Worm (Caenorhabditis elegans) whole organism, L2 larva: Measurements from ENCODE around the gene C35A5.6.

ENCODE experiments used
- C34F6.9 ChIP-seq: fragments of 150-350 bp; optimal IDR thresholded peaks from 2 replicates; lab custom pipeline; 2014; ENCODE audit warnings: missing biosample characterization, missing genetic modification characterization
- F13H6.1 ChIP-seq: sonication (generic microtip); optimal IDR thresholded peaks from 2 replicates; lab custom pipeline; 2016; ENCODE audit warnings: missing genetic modification characterization, missing compliant biosample characterization
- R02D3.7 ChIP-seq: fragments of 150-350 bp; optimal IDR thresholded peaks from 2 replicates; lab custom pipeline; 2014; ENCODE audit warnings: missing biosample characterization, missing genetic modification characterization
- Y55F3AM.14 ChIP-seq: fragments of 200-800 bp; sonication (Bioruptor generic); optimal IDR thresholded peaks from 2 replicates; lab custom pipeline; 2018; ENCODE audit warnings: mild to moderate bottlenecking, missing genetic modification characterization, missing compliant biosample characterization
- ZK546.5 ChIP-seq: sonication (generic microtip); optimal IDR thresholded peaks from 2 replicates; lab custom pipeline; 2017; ENCODE audit warnings: missing biosample characterization, missing genetic modification characterization
- alr-1 ChIP-seq: fragments of 150-350 bp; optimal IDR thresholded peaks from 2 replicates; lab custom pipeline; 2014; ENCODE audit warnings: missing biosample characterization, missing genetic modification characterization
- aly-2 ChIP-seq: fragments of 150-350 bp; optimal IDR thresholded peaks from 2 replicates; lab custom pipeline; 2014; ENCODE audit warnings: missing biosample characterization, missing genetic modification characterization
- ama-1 ChIP-seq: fragments of 150-350 bp; optimal IDR thresholded peaks from 2 replicates; lab custom pipeline; 2018; ENCODE audit warnings: inconsistent platforms
- blmp-1 ChIP-seq: sonication (generic microtip); optimal IDR thresholded peaks from 2 replicates; lab custom pipeline; 2017; ENCODE audit warnings: missing genetic modification characterization, mild to moderate bottlenecking, missing compliant biosample characterization, antibody characterized with exemption, moderate library complexity; ENCODE audit not compliant: insufficient read depth
- ceh-16 ChIP-seq: fragments of 150-350 bp; optimal IDR thresholded peaks from 2 replicates; lab custom pipeline; 2014; ENCODE audit warnings: missing biosample characterization, missing genetic modification characterization
- ceh-82 ChIP-seq: fragments of 150-350 bp; optimal IDR thresholded peaks from 2 replicates; lab custom pipeline; 2014; ENCODE audit warnings: missing biosample characterization, missing genetic modification characterization
- crh-2 ChIP-seq: sonication (generic microtip); optimal IDR thresholded peaks from 2 replicates; lab custom pipeline; 2017; ENCODE audit warnings: missing biosample characterization, missing genetic modification characterization
- dmd-4 ChIP-seq: sonication (generic microtip); optimal IDR thresholded peaks from 2 replicates; lab custom pipeline; 2017; ENCODE audit warnings: missing biosample characterization, missing genetic modification characterization
- egl-27 ChIP-seq: sonication (generic microtip); optimal IDR thresholded peaks from 3 replicates; lab custom pipeline; 2017; ENCODE audit warnings: missing biosample characterization, missing genetic modification reagents, missing genetic modification characterization
- elt-1 ChIP-seq: fragments of 150-350 bp; optimal IDR thresholded peaks from 2 replicates; lab custom pipeline; 2014; ENCODE audit warnings: missing biosample characterization, missing genetic modification characterization
- elt-3 ChIP-seq: sonication (generic microtip); optimal IDR thresholded peaks from 2 replicates; lab custom pipeline; 2017; ENCODE audit warnings: missing biosample characterization, missing genetic modification characterization
- fos-1 ChIP-seq: fragments of 150-350 bp; optimal IDR thresholded peaks from 2 replicates; lab custom pipeline; 2014; ENCODE audit warnings: missing biosample characterization, missing genetic modification characterization
- gmeb-1 ChIP-seq: fragments of 150-350 bp; optimal IDR thresholded peaks from 2 replicates; lab custom pipeline; 2014; ENCODE audit warnings: missing biosample characterization, missing genetic modification characterization
- lin-11 ChIP-seq: fragments of 150-350 bp; sonication (generic microtip); optimal IDR thresholded peaks from 2 replicates; lab custom pipeline; 2014; ENCODE audit warnings: missing biosample characterization, missing genetic modification characterization, inconsistent platforms, mixed read lengths
- lin-13 ChIP-seq: fragments of 150-350 bp; optimal IDR thresholded peaks from 2 replicates; lab custom pipeline; 2014; ENCODE audit warnings: missing biosample characterization, missing genetic modification reagents, missing genetic modification characterization
- lin-39 ChIP-seq: fragments of 150-350 bp; optimal IDR thresholded peaks from 2 replicates; lab custom pipeline; 2014; ENCODE audit warnings: missing biosample characterization, missing genetic modification reagents, missing genetic modification characterization
- lsy-2 ChIP-seq, 2 experiments: fragments of 150-350 bp in 1 of 2; sonication (generic microtip) in 1 of 2; optimal IDR thresholded peaks; 2 replicates each; lab custom pipeline; 2014 to 2017; ENCODE audit warnings: missing biosample characterization in 2 of 2, missing genetic modification characterization in 2 of 2
- mab-5 ChIP-seq: fragments of 150-350 bp; optimal IDR thresholded peaks from 2 replicates; lab custom pipeline; 2014; ENCODE audit warnings: missing biosample characterization, missing genetic modification characterization
- mbf-1 ChIP-seq: sonication (generic microtip); optimal IDR thresholded peaks from 2 replicates; lab custom pipeline; 2017; ENCODE audit warnings: missing biosample characterization, missing genetic modification characterization
- mdl-1 ChIP-seq, 2 experiments: fragments of 150-350 bp in 1 of 2; sonication (generic microtip) in 1 of 2; optimal IDR thresholded peaks; 2 replicates each; lab custom pipeline; 2017; ENCODE audit warnings: missing biosample characterization in 2 of 2, missing genetic modification characterization in 2 of 2
- nhr-10 ChIP-seq: sonication (generic microtip); optimal IDR thresholded peaks from 2 replicates; lab custom pipeline; 2017; ENCODE audit warnings: missing biosample characterization, missing genetic modification characterization
- nhr-11 ChIP-seq: fragments of 150-350 bp; optimal IDR thresholded peaks from 2 replicates; lab custom pipeline; 2014; ENCODE audit warnings: missing biosample characterization, missing genetic modification characterization
- nhr-12 ChIP-seq: fragments of 150-350 bp; optimal IDR thresholded peaks from 2 replicates; lab custom pipeline; 2014; ENCODE audit warnings: missing biosample characterization, missing genetic modification characterization
- nhr-129 ChIP-seq: fragments of 150-350 bp; optimal IDR thresholded peaks from 2 replicates; lab custom pipeline; 2014; ENCODE audit warnings: missing biosample characterization, missing genetic modification characterization
- nhr-21 ChIP-seq: fragments of 150-350 bp; optimal IDR thresholded peaks from 2 replicates; lab custom pipeline; 2014; ENCODE audit warnings: missing biosample characterization, missing genetic modification characterization
- nhr-23 ChIP-seq: fragments of 150-350 bp; optimal IDR thresholded peaks from 2 replicates; lab custom pipeline; 2014; ENCODE audit warnings: missing biosample characterization, missing genetic modification reagents, missing genetic modification characterization
- nhr-237 ChIP-seq: fragments of 150-350 bp; optimal IDR thresholded peaks from 2 replicates; lab custom pipeline; 2014; ENCODE audit warnings: missing biosample characterization, missing genetic modification characterization
- nhr-25 ChIP-seq: fragments of 150-350 bp; sonication (generic microtip); optimal IDR thresholded peaks from 3 replicates; lab custom pipeline; 2014; ENCODE audit warnings: missing biosample characterization, missing genetic modification characterization
- nhr-6 ChIP-seq: fragments of 150-350 bp; optimal IDR thresholded peaks from 2 replicates; lab custom pipeline; 2014; ENCODE audit warnings: missing biosample characterization, missing genetic modification characterization
- nhr-77 ChIP-seq: fragments of 150-350 bp; optimal IDR thresholded peaks from 2 replicates; lab custom pipeline; 2014; ENCODE audit warnings: missing biosample characterization, missing genetic modification characterization
- peb-1 ChIP-seq: fragments of 150-350 bp; optimal IDR thresholded peaks from 2 replicates; lab custom pipeline; 2014; ENCODE audit warnings: missing biosample characterization, missing genetic modification characterization
- sem-4 ChIP-seq: fragments of 150-350 bp; optimal IDR thresholded peaks from 2 replicates; lab custom pipeline; 2014; ENCODE audit warnings: missing biosample characterization, missing genetic modification reagents, missing genetic modification characterization
- skn-1 ChIP-seq: sonication (generic microtip); optimal IDR thresholded peaks from 2 replicates; lab custom pipeline; 2017; ENCODE audit warnings: missing biosample characterization, missing genetic modification characterization
- sma-3 ChIP-seq: sonication (generic microtip); optimal IDR thresholded peaks from 2 replicates; lab custom pipeline; 2016; ENCODE audit warnings: missing genetic modification reagents, missing genetic modification characterization, missing compliant biosample characterization
- sma-9 ChIP-seq, 2 experiments: fragments of 150-350 bp in 1 of 2; sonication (generic microtip) in 1 of 2; optimal IDR thresholded peaks; 2 replicates each; lab custom pipeline; 2014 to 2016; ENCODE audit warnings: missing genetic modification characterization in 2 of 2, mild to moderate bottlenecking in 1 of 2, missing biosample characterization in 1 of 2, missing compliant biosample characterization in 1 of 2, missing genetic modification reagents in 1 of 2, moderate library complexity in 1 of 2
- snpc-4 ChIP-seq: fragments of 150-350 bp; optimal IDR thresholded peaks from 2 replicates; lab custom pipeline; 2014; ENCODE audit warnings: missing biosample characterization, missing genetic modification characterization
- unc-39 ChIP-seq: fragments of 150-350 bp; optimal IDR thresholded peaks from 2 replicates; lab custom pipeline; 2014; ENCODE audit warnings: missing biosample characterization, missing genetic modification characterization
- unc-55 ChIP-seq: fragments of 150-350 bp; sonication (generic microtip); optimal IDR thresholded peaks from 3 replicates; lab custom pipeline; 2014; ENCODE audit warnings: missing biosample characterization, missing genetic modification reagents, missing genetic modification characterization
- unc-62 ChIP-seq: fragments of 150-350 bp; optimal IDR thresholded peaks from 2 replicates; lab custom pipeline; 2014; ENCODE audit warnings: missing biosample characterization, missing genetic modification reagents, missing genetic modification characterization
- zag-1 ChIP-seq: fragments of 150-350 bp; optimal IDR thresholded peaks from 2 replicates; lab custom pipeline; 2014; ENCODE audit warnings: missing biosample characterization, missing genetic modification characterization
- ztf-1 ChIP-seq: fragments of 200-800 bp; sonication (Bioruptor generic); conservative IDR thresholded peaks from 2 replicates; pipeline ENCODE4 v1.3.6; 2022; ENCODE audit warnings: missing genetic modification characterization, missing compliant biosample characterization
- ztf-11 ChIP-seq: sonication (generic microtip); optimal IDR thresholded peaks from 2 replicates; lab custom pipeline; 2017; ENCODE audit warnings: missing biosample characterization, missing genetic modification characterization
- ztf-4 ChIP-seq: fragments of 150-350 bp; optimal IDR thresholded peaks from 2 replicates; lab custom pipeline; 2014; ENCODE audit warnings: missing biosample characterization, missing genetic modification characterization

C35A5.6 gene

ce11 chrV:10467104-10467503 is 41.8 kb upstream of the C35A5.6 start:
- no peak for TF ChIP-seq ztf-11 (tag; lab: Kevin White, UChicago)
- TF ChIP-seq sem-4 (tag; lab: Kevin White, UChicago): no peak
- TF ChIP-seq sma-9 (GFP tag; optimal IDR thresholded peaks at IDR 0.05; lab: Kevin White, UChicago): peak; percentile 67
- TF ChIP-seq sma-9 (tag; optimal IDR thresholded peaks at IDR 0.05; lab: Kevin White, UChicago): no peak

ce11 chrV:10467659-10468058 is 41.3 kb upstream of the C35A5.6 start:
- TF ChIP-seq nhr-11 (tag; lab: Kevin White, UChicago): no peak
- TF ChIP-seq ama-1: no peak
- TF ChIP-seq ztf-4: no peak
- TF ChIP-seq nhr-25 (tag; lab: Kevin White, UChicago): no peak
- TF ChIP-seq nhr-237 (tag; lab: Kevin White, UChicago): no peak
- TF ChIP-seq skn-1 (tag; lab: Kevin White, UChicago): no peak
- TF ChIP-seq snpc-4 (tag; lab: Kevin White, UChicago): no peak
- no peak for TF ChIP-seq zag-1 (tag; lab: Kevin White, UChicago)
- TF ChIP-seq nhr-129: no peak
- TF ChIP-seq C34F6.9 (tag; lab: Kevin White, UChicago): no peak

ce11 chrV:10468190-10468589 is 40.7 kb upstream of the C35A5.6 start, which contains the start of gene egl-9:
egl-9 (plus strand) TSS chrV:10468517.
- TF ChIP-seq nhr-21 (no peak), sem-4 (tag; lab: Kevin White, UChicago) (no peak), ztf-4 (no peak), elt-3 (tag; lab: Kevin White, UChicago) (no peak), unc-55 (GFP tag; lab: Kevin White, UChicago) (no peak), fos-1 (tag; lab: Kevin White, UChicago) (peak; percentile 55), R02D3.7 (tag; lab: Kevin White, UChicago) (no peak), lsy-2 (tag; optimal IDR thresholded peaks at IDR 0.05; lab: Kevin White, UChicago) (peak in 1 of 2 experiments; percentile 11), nhr-25 (tag; lab: Kevin White, UChicago) (no peak), dmd-4 (tag; lab: Kevin White, UChicago) (no peak), mdl-1 (tag; optimal IDR thresholded peaks at IDR 0.05; lab: Kevin White, UChicago) (no peak), C34F6.9 (tag; lab: Kevin White, UChicago) (no peak), peb-1 (tag; lab: Kevin White, UChicago) (no peak), aly-2 (no peak), gmeb-1 (tag; lab: Kevin White, UChicago) (no peak), ama-1 (peak; percentile 88), lin-13 (GFP tag; lab: Kevin White, UChicago) (no peak), nhr-6 (tag; lab: Kevin White, UChicago) (no peak), lin-39 (tag; lab: Kevin White, UChicago) (no peak), egl-27 (no peak), zag-1 (tag; lab: Kevin White, UChicago) (no peak), nhr-129 (peak; percentile 72), ceh-82 (no peak), unc-62 (GFP tag; lab: Kevin White, UChicago) (no peak), ztf-11 (tag; lab: Kevin White, UChicago) (no peak), ZK546.5 (tag; lab: Kevin White, UChicago) (no peak), sma-9 (GFP tag; optimal IDR thresholded peaks at IDR 0.05; lab: Kevin White, UChicago) (peak; percentile 68), sma-9 (tag; optimal IDR thresholded peaks at IDR 0.05; lab: Kevin White, UChicago) (no peak), nhr-11 (tag; lab: Kevin White, UChicago) (no peak), nhr-12 (no peak), ceh-16 (tag; lab: Kevin White, UChicago) (no peak), alr-1 (no peak), mab-5 (tag; lab: Kevin White, UChicago) (no peak), sma-3 (GFP tag; lab: Kevin White, UChicago) (peak; percentile 6), snpc-4 (tag; lab: Kevin White, UChicago) (no peak), mbf-1 (no peak), skn-1 (tag; lab: Kevin White, UChicago) (no peak), elt-1 (tag; lab: Kevin White, UChicago) (no peak), ztf-1 (no peak), nhr-23 (tag; lab: Kevin White, UChicago) (no peak), unc-39 (tag; lab: Kevin White, UChicago) (no peak), nhr-77 (tag; lab: Kevin White, UChicago) (no peak), lin-11 (tag; lab: Kevin White, UChicago) (no peak), Y55F3AM.14 (peak; percentile 40), nhr-237 (tag; lab: Kevin White, UChicago) (no peak), nhr-10 (tag; lab: Kevin White, UChicago) (no peak), blmp-1 (tag; lab: Kevin White, UChicago) (no peak), crh-2 (tag; lab: Kevin White, UChicago) (peak; percentile 88), F13H6.1 (tag; lab: Kevin White, UChicago) (peak; percentile 41)
